Fruit fly (Drosophila melanogaster) whole organism, pupa: ENCODE data around the gene Mcm6.

ENCODE experiments used
- CG10348 ChIP-seq: fragments of 200-800 bp; sonication (Bioruptor generic); IDR thresholded peaks from 2 replicates; pipeline ENCODE4 v1.3.6; 2022; ENCODE audit warnings: missing biosample characterization, missing genetic modification characterization
- CG12605 ChIP-seq: fragments of 200-800 bp; sonication (Bioruptor generic); IDR thresholded peaks from 2 replicates; pipeline ENCODE4 v1.3.6; 2022; ENCODE audit warnings: missing biosample characterization, missing genetic modification characterization
- CG15710 ChIP-seq: fragments of 200-800 bp; sonication (Bioruptor generic); optimal IDR thresholded peaks from 2 replicates; lab custom pipeline; 2018; ENCODE audit warnings: missing biosample characterization, mild to moderate bottlenecking, missing genetic modification characterization, moderate library complexity
- CG17806 ChIP-seq: fragments of 200-800 bp; sonication (Bioruptor generic); optimal IDR thresholded peaks from 2 replicates; lab custom pipeline; 2018; ENCODE audit warnings: missing biosample characterization, mild to moderate bottlenecking, missing genetic modification characterization, moderate library complexity
- CG32121 ChIP-seq: fragments of 200-800 bp; sonication (Bioruptor generic); IDR thresholded peaks from 2 replicates; pipeline ENCODE4 v1.3.6; 2022; ENCODE audit warnings: missing biosample characterization, missing genetic modification characterization
- CG8159 ChIP-seq: fragments of 200-800 bp; sonication (Bioruptor generic); optimal IDR thresholded peaks from 3 replicates; lab custom pipeline; 2018; ENCODE audit warnings: missing biosample characterization, mild to moderate bottlenecking, missing genetic modification characterization, moderate library complexity
- CG8301 ChIP-seq: fragments of 200-800 bp; sonication (Bioruptor generic); optimal IDR thresholded peaks from 2 replicates; lab custom pipeline; 2018; ENCODE audit warnings: missing biosample characterization, mild to moderate bottlenecking, missing genetic modification characterization
- CG9948 ChIP-seq: fragments of 200-800 bp; sonication (Bioruptor generic); optimal IDR thresholded peaks from 2 replicates; lab custom pipeline; 2018; ENCODE audit warnings: missing biosample characterization, mild to moderate bottlenecking, missing genetic modification characterization, moderate library complexity
- D1 ChIP-seq: fragments of 200-800 bp; sonication (Bioruptor generic); optimal IDR thresholded peaks from 2 replicates; lab custom pipeline; 2018; ENCODE audit warnings: missing biosample characterization, mild to moderate bottlenecking, missing genetic modification characterization, moderate library complexity
- Snoo ChIP-seq: fragments of 200-800 bp; sonication (Bioruptor generic); optimal IDR thresholded peaks from 3 replicates; lab custom pipeline; 2017; ENCODE audit warnings: missing biosample characterization, mild to moderate bottlenecking, missing genetic modification characterization, inconsistent platforms
- gl ChIP-seq: fragments of 200-800 bp; sonication (Bioruptor generic); optimal IDR thresholded peaks from 2 replicates; lab custom pipeline; 2018; ENCODE audit warnings: missing biosample characterization, mild to moderate bottlenecking, missing genetic modification characterization

- peak; percentile 7 for TF ChIP-seq D1 (tag; lab: Kevin White, UChicago)
- TF ChIP-seq Snoo: no peak
- TF ChIP-seq CG15710 (tag; lab: Kevin White, UChicago): no peak
- peak; percentile 14 for TF ChIP-seq CG8301 (tag; lab: Kevin White, UChicago)
- TF ChIP-seq CG12605: no peak
- peak; percentile 1 for TF ChIP-seq CG9948
- TF ChIP-seq CG32121 (GFP tag; lab: Robert Waterston, UW): peak; percentile 49; the same call in 1 of the 2 replicates
- no peak for TF ChIP-seq gl (tag; lab: Kevin White, UChicago)
- peak; percentile 25 for TF ChIP-seq CG17806 (tag; lab: Kevin White, UChicago)
- no peak for TF ChIP-seq CG10348 (GFP tag; lab: Robert Waterston, UW)
- no peak for TF ChIP-seq CG8159 (tag; lab: Kevin White, UChicago)
Measured at dm6 chrX:6719259-6719658, 45.1 kb downstream of the Mcm6 start.
